Worm (Caenorhabditis elegans): ENCODE data around the gene skr-12.

Gene skr-12

DNA sequence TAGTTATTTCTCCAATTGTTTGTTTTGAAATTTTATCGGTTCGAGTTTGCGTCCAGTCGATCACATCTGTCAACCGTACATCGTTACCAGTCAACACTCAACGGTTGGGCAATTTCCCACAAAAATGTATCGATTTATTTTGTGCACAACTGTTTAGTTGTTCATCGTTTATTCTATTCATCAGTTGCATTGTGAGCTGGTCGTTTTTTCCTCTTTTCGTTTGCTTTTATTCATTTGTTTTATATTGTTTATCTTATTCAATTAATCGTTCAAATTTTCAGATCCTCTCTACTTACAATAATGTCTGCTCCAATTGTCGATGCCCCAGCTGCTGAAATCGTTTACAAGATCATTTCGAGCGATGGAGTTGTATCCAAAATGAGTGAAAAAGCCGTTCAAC is at the start of gene skr-12:
Gene skr-12, plus strand, starts transcription at position 301 of the 400 bp plus-strand sequence.
- no peak for TF ChIP-seq lag-1 (GFP tag; IDR thresholded peaks at IDR 0.05)
- no peak for TF ChIP-seq snpc-1.3 (tag; optimal IDR thresholded peaks at IDR 0.05; ENCODE audit: insufficient read depth)
- no peak for TF ChIP-seq hlh-12 (tag; optimal IDR thresholded peaks at IDR 0.05)
- no peak for TF ChIP-seq Y56A3A.18 (GFP tag; IDR thresholded peaks at IDR 0.05)
- TF ChIP-seq ceh-58 (GFP tag; IDR thresholded peaks at IDR 0.05): no peak
- no peak for TF ChIP-seq bed-2 (GFP tag; IDR thresholded peaks at IDR 0.05)
- TF ChIP-seq F55B11.4 (tag; optimal IDR thresholded peaks at IDR 0.05; ENCODE audit: borderline replicate concordance, insufficient read depth): no peak
- TF ChIP-seq madf-3 (GFP tag; IDR thresholded peaks at IDR 0.05): no peak
- TF ChIP-seq egrh-3 (GFP tag; IDR thresholded peaks at IDR 0.05): no peak
- TF ChIP-seq bed-1 (GFP tag; IDR thresholded peaks at IDR 0.05): no peak
- TF ChIP-seq gei-17 (GFP tag; optimal IDR thresholded peaks at IDR 0.05): no peak
- TF ChIP-seq dox-1 (GFP tag; IDR thresholded peaks at IDR 0.05): no peak
- TF ChIP-seq aptf-2 (GFP tag; conservative IDR thresholded peaks at IDR 0.05): no peak
- no peak for TF ChIP-seq mel-28 (tag; optimal IDR thresholded peaks at IDR 0.05; ENCODE audit: borderline replicate concordance)
- no peak for TF ChIP-seq pbrm-1 (GFP tag; IDR thresholded peaks at IDR 0.05)
- TF ChIP-seq Y53F4B.3 (GFP tag; IDR thresholded peaks at IDR 0.05): no peak

DNA sequence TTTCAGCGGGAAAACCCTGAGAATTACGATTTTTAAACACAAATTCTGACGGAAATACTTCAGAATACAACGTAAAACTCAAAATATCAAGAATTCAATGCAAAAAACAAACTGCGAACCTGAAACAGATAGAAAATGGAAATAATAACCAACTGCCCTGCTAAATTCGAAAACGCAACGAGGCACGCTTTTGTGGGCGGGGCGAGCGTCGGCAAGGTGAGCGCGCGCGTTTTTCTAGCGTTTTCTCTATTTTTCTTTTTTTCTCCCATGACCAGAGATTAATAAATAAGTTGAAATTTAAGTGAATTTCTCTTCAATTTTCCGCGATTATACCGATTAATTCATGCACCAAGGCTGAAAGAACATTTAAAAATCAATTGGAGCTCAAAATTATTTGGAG is 48.5 kb upstream of the skr-12 start, which contains the start of gene uaf-2:
Gene uaf-2, minus strand, starts transcription at position 183 of the 400 bp plus-strand sequence.
- peak; percentile 38 for TF ChIP-seq F23B12.7 (tag; optimal IDR thresholded peaks at IDR 0.05; ENCODE audit: insufficient read depth)
- no peak for TF ChIP-seq madf-10 (tag; optimal IDR thresholded peaks at IDR 0.05)
- peak; percentile 56 for TF ChIP-seq attf-5 (GFP tag; optimal IDR thresholded peaks at IDR 0.05)
- peak; percentile 1 for TF ChIP-seq snpc-3.4 (tag; optimal IDR thresholded peaks at IDR 0.05)
- no peak for TF ChIP-seq F10E7.11 (tag; optimal IDR thresholded peaks at IDR 0.05)
- 0 out of 2 replicates have a peak, but pooled peaks have one; percentile 10 for TF ChIP-seq D2030.7 (GFP tag; IDR thresholded peaks at IDR 0.05)
- no peak for TF ChIP-seq snpc-4 (GFP tag; optimal IDR thresholded peaks at IDR 0.05)
- TF ChIP-seq snpc-4 (tag; optimal IDR thresholded peaks at IDR 0.05): peak in 3 of 4 experiments; percentile 14 to 45 (median 24)
- TF ChIP-seq B0336.3 (GFP tag; IDR thresholded peaks at IDR 0.05): no peak
- TF ChIP-seq madf-3 (GFP tag; IDR thresholded peaks at IDR 0.05): peak; percentile 88
- 0 out of 2 replicates have a peak, but pooled peaks have one; percentile 21 for TF ChIP-seq hmg-1.2 (GFP tag; IDR thresholded peaks at IDR 0.05)
- peak; percentile 63 for TF ChIP-seq ceh-100 (GFP tag; IDR thresholded peaks at IDR 0.05)
- TF ChIP-seq nfya-2 (GFP tag; IDR thresholded peaks at IDR 0.05): no peak
- TF ChIP-seq F37B4.10 (GFP tag; IDR thresholded peaks at IDR 0.05): no peak
- TF ChIP-seq snpc-1.3 (tag; optimal IDR thresholded peaks at IDR 0.05; ENCODE audit: insufficient read depth): peak; percentile 4
- TF ChIP-seq mcd-1 (GFP tag; IDR thresholded peaks at IDR 0.05): 0 out of 2 replicates have a peak, but pooled peaks have one; percentile 7
- TF ChIP-seq repo-1 (tag; optimal IDR thresholded peaks at IDR 0.05): no peak

DNA sequence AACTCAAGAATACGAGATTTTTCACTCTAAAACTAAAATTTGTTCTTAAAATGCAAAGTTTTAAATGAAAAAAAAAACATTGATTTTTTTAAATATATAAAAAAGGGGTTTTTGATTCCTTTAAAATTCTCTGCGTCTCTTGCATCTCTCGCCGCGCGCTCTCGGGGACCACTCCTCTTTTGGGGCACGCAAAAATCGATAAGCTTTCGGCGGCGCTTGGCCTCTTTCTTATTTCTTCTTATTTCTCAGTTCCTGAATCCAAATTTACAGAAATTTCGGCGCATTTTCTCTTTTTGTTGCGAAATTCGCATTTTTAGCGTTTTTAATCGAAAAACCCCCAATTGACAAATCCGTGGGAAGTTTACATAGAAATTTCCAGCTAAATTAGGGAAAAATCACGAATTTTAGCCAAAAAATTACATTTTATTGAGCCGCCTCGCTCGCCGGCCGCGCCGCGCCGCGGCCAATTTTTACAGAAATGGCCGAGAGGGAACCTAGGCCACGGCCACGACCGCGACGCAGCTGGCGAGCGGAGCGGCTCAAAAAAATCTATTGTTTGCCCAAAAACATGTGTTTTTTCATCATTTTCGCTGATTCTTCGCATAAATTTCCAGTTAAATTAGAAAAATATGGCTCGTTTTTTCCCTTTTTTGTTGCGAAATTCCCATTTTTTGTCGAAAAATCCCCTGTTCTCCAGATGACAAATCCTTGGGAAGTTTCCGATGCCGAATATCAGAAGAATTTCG is 47.9 kb upstream of the skr-12 start, which contains the start of gene itsn-1:
Gene itsn-1, plus strand, starts transcription at position 696 of the 746 bp plus-strand sequence.
- TF ChIP-seq rec-8 (tag; optimal IDR thresholded peaks at IDR 0.05): peak in 1 of 2 experiments; percentile 8
- no peak for TF ChIP-seq B0035.1 (tag; optimal IDR thresholded peaks at IDR 0.05)
- no peak for TF ChIP-seq attf-3 (GFP tag; conservative IDR thresholded peaks at IDR 0.05)
- TF ChIP-seq nhr-27 (tag; optimal IDR thresholded peaks at IDR 0.05): no peak
- TF ChIP-seq mel-28 (tag; optimal IDR thresholded peaks at IDR 0.05; ENCODE audit: borderline replicate concordance): no peak
- TF ChIP-seq zfh-2 (GFP tag; conservative IDR thresholded peaks at IDR 0.05): peak; percentile 70; the same call in 1 of the 2 replicates
- TF ChIP-seq attf-6 (GFP tag; IDR thresholded peaks at IDR 0.05): peak; percentile 62; the same call in 1 of the 2 replicates
- TF ChIP-seq hlh-26 (GFP tag; conservative IDR thresholded peaks at IDR 0.05): no peak
- TF ChIP-seq nhr-80 (tag; optimal IDR thresholded peaks at IDR 0.05): no peak
- no peak for TF ChIP-seq lin-54 (GFP tag; optimal IDR thresholded peaks at IDR 0.05)
- no peak for TF ChIP-seq B0261.1 (tag; optimal IDR thresholded peaks at IDR 0.05)
- no peak for TF ChIP-seq ztf-26 (tag; optimal IDR thresholded peaks at IDR 0.05)
- TF ChIP-seq dox-1 (GFP tag; IDR thresholded peaks at IDR 0.05): peak; percentile 46; the same call in 1 of the 2 replicates
- TF ChIP-seq ets-4 (GFP tag; optimal IDR thresholded peaks at IDR 0.05): no peak
- TF ChIP-seq F22D6.2 (tag; optimal IDR thresholded peaks at IDR 0.05): no peak
- 0 out of 2 replicates have a peak, but pooled peaks have one; percentile 31 for TF ChIP-seq mcd-1 (GFP tag; IDR thresholded peaks at IDR 0.05)
- TF ChIP-seq attf-5 (GFP tag; optimal IDR thresholded peaks at IDR 0.05): no peak

All from whole organism, young adult.